Worm (Caenorhabditis elegans): ENCODE results near the gene best-23.

best-23 gene

DNA sequence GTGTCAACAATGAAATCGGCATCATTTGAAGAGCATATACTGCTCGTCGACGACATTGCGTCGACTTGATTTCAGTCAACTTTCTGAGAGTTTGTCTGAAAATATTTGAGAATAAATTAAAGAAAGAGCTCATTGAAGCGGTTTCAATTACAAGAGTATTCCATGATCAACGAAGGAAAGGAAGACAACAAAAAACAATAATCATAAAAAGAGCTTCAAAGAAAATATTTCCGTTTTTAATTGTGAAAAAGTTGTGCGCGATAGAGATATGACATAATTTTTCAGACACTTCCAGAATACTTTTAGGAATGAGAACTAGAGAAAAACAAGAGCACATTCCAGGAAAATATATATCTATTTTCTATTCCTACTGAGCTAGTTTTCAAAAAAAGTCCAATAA is 21.2 kb upstream of the best-23 start, which contains the start of gene spv-1:
Gene spv-1 (minus strand): TSS at position 101 of the 400 bp plus-strand sequence.
- no peak for TF ChIP-seq T22C8.4 (GFP tag; IDR thresholded peaks at IDR 0.05)
- no peak for TF ChIP-seq ztf-29 (GFP tag; IDR thresholded peaks at IDR 0.05)
- no peak for TF ChIP-seq flt-1 (GFP tag; IDR thresholded peaks at IDR 0.05)
- no peak for TF ChIP-seq med-1 (GFP tag; optimal IDR thresholded peaks at IDR 0.05; ENCODE audit: insufficient read depth)
- no peak for TF ChIP-seq ztf-23 (GFP tag; IDR thresholded peaks at IDR 0.05)
- no peak for TF ChIP-seq tab-1 (GFP tag; IDR thresholded peaks at IDR 0.05)
- no peak for TF ChIP-seq klf-2 (GFP tag; conservative IDR thresholded peaks at IDR 0.05)
- no peak for TF ChIP-seq ref-1 (GFP tag; conservative IDR thresholded peaks at IDR 0.05)
- no peak for TF ChIP-seq cog-1 (tag; optimal IDR thresholded peaks at IDR 0.05)

DNA sequence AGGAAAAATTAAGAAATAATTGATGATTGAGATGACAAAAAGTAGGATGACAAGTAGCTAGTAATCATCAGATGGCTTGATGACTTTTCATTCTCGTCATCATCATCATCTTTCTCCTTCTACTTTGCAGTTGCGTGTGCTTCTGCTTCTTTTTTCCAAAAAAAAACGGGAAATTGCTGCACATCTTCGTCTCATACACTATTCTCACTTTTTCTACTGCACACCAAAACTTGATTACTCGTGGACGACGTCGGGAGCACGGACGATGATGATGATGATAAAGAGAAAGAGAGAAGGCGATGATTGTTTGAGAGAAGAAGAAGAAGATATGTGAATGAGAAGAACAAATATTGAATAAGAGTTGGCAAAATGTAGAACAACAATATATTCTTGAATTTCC is 13.8 kb upstream of the best-23 start:
- TF ChIP-seq flt-1 (GFP tag; IDR thresholded peaks at IDR 0.05) (no peak), ztf-29 (GFP tag; IDR thresholded peaks at IDR 0.05) (no peak), T22C8.4 (GFP tag; IDR thresholded peaks at IDR 0.05) (no peak), med-1 (GFP tag; optimal IDR thresholded peaks at IDR 0.05; ENCODE audit: insufficient read depth) (no peak), tab-1 (GFP tag; IDR thresholded peaks at IDR 0.05) (no peak), cog-1 (tag; optimal IDR thresholded peaks at IDR 0.05) (no peak), ztf-23 (GFP tag; IDR thresholded peaks at IDR 0.05) (no peak), klf-2 (GFP tag; conservative IDR thresholded peaks at IDR 0.05) (no peak), ref-1 (GFP tag; conservative IDR thresholded peaks at IDR 0.05) (no peak)

DNA sequence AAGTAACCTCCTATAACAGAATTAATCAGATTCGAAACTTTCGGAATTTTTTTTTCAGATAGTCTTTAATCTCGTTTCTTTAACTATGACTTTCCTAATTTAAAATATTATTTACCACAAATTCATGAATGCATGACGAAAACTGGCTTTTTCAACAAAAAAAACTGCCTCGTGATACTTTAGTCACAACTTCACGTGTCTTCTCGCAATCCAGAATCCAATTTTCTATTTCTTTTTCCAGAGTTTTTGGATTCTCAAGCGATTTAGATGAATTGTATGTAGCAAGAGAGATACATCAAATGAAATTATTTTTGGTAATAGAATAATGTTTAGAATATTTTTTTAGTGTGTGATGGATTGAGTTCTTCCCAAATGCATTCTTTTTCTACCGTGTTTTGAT is 12.8 kb upstream of the best-23 start:
- TF ChIP-seq ztf-29 (GFP tag; IDR thresholded peaks at IDR 0.05) (no peak), cog-1 (tag; optimal IDR thresholded peaks at IDR 0.05) (no peak), klf-2 (GFP tag; conservative IDR thresholded peaks at IDR 0.05) (no peak), flt-1 (GFP tag; IDR thresholded peaks at IDR 0.05) (no peak), ztf-23 (GFP tag; IDR thresholded peaks at IDR 0.05) (no peak), ref-1 (GFP tag; conservative IDR thresholded peaks at IDR 0.05) (no peak), T22C8.4 (GFP tag; IDR thresholded peaks at IDR 0.05) (no peak)

DNA sequence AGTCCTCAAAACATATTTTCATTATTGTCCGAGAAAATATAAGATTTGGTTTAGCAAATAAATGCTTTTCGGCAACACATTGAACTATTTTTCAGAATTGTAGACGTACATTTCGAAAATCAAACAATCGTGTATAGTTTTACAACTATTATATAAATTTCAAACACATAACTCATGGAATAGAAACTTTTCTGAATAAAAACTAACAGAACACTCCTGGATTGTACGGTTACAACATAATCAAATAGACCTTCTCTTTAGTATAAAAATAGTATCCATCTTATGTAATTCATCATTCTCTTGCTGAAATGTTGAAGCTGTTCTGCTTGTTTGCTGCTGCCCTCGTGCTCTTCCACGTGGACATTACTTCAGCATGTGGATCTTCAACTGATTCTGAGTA is 3.6 kb upstream of the best-23 start, which contains the start of gene ZK675.4:
Gene ZK675.4 (plus strand): TSS at position 301 of the 400 bp plus-strand sequence.
- no peak for TF ChIP-seq klf-2 (GFP tag; conservative IDR thresholded peaks at IDR 0.05)
- TF ChIP-seq ztf-23 (GFP tag; IDR thresholded peaks at IDR 0.05), result no peak
- no peak for TF ChIP-seq tab-1 (GFP tag; IDR thresholded peaks at IDR 0.05)
- TF ChIP-seq ref-1 (GFP tag; conservative IDR thresholded peaks at IDR 0.05), result no peak
- no peak for TF ChIP-seq med-1 (GFP tag; optimal IDR thresholded peaks at IDR 0.05; ENCODE audit: insufficient read depth)
- no peak for TF ChIP-seq ztf-29 (GFP tag; IDR thresholded peaks at IDR 0.05)
- TF ChIP-seq cog-1 (tag; optimal IDR thresholded peaks at IDR 0.05), result no peak
- TF ChIP-seq T22C8.4 (GFP tag; IDR thresholded peaks at IDR 0.05), result no peak

DNA sequence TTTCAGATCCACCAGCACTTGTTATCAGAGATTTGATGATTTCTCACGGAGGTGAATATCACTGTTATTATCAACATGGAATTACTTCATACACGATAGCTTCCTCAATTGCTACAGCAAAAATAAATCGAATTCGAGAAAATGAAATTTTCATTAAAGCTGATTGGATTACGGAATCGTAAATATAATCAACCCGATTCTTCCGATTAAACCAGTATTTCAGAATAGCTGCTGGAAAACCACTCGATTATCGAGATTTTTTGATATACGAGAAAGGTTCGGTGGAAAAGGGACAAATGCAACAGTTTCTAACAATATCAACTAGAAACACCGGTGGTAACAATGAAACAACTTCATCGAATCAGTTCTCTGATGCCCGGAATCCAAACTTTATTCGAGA is 5.4 kb downstream of the best-23 start:
- no peak for TF ChIP-seq ztf-29 (GFP tag; IDR thresholded peaks at IDR 0.05)
- no peak for TF ChIP-seq ref-1 (GFP tag; conservative IDR thresholded peaks at IDR 0.05)
- TF ChIP-seq med-1 (GFP tag; optimal IDR thresholded peaks at IDR 0.05; ENCODE audit: insufficient read depth), result no peak
- TF ChIP-seq cog-1 (tag; optimal IDR thresholded peaks at IDR 0.05), result no peak
- TF ChIP-seq ztf-23 (GFP tag; IDR thresholded peaks at IDR 0.05), result no peak
- TF ChIP-seq tab-1 (GFP tag; IDR thresholded peaks at IDR 0.05), result no peak
- no peak for TF ChIP-seq flt-1 (GFP tag; IDR thresholded peaks at IDR 0.05)
- no peak for TF ChIP-seq klf-2 (GFP tag; conservative IDR thresholded peaks at IDR 0.05)
- no peak for TF ChIP-seq T22C8.4 (GFP tag; IDR thresholded peaks at IDR 0.05)

DNA sequence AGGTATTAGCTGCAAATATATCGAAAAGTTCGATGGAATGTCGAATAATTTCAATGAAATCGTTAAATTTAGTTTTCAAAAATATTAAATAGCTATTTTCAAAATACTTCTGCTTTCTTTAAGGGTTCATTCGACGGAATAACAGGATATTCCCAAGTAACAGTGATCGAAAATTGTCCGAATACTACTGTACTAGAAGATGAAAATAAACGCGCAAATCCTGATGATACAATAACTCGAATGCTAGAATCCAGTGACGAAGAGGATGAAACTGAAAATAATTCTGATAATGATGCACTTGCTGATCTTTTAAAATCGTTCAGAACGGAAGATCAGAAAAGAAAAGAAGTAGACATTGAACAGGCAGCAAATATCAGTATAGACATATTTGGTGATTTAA is 6.6 kb downstream of the best-23 start:
- no peak for TF ChIP-seq tab-1 (GFP tag; IDR thresholded peaks at IDR 0.05)
- TF ChIP-seq klf-2 (GFP tag; conservative IDR thresholded peaks at IDR 0.05), result no peak

DNA sequence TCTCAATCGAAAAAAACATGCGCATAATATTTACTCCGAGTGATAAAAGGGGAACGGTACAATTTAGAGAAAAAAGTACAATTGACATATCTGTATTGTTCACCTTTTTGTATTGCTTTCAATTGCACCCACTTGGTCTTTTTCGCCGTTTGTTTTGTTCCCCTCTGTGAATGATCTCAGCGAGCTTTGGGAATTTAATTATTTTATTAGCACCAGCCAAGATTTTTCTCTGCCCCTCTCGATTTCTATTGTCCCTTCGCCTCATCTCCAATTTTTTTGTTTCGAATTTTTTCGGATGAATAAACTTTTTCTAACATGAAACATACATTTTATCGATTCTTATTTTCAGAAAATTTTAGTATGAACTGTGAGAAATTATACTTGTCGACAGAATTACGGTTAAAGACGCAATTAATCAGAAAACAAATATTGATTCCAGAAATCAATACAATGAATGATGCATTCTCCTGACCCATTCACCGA is 7.2 kb downstream of the best-23 start, which contains the start of gene rev-1:
Gene rev-1 (plus strand): TSS at position 433 of the 483 bp plus-strand sequence.
- TF ChIP-seq klf-2 (GFP tag; conservative IDR thresholded peaks at IDR 0.05) (no peak), tab-1 (GFP tag; IDR thresholded peaks at IDR 0.05) (no peak), ref-1 (GFP tag; conservative IDR thresholded peaks at IDR 0.05) (no peak)

DNA sequence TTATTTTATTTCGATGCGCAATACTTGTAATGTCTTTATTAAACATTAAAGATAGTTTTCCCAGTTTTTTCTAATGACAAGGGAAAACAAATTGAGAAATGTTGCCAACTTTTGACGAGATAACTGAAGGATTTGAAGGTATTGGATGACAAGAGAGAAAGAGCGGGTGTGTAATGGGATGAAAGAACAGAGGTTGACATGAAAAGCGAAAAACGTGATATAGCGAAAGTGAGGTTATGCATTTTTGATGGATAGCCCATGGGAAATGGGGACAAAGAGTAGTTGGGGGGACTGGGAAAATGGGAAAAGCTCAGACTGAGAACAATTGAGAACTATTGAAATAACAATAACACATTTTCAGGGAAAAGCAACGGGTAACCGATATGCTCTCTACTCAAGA is 12.2 kb downstream of the best-23 start:
- no peak for TF ChIP-seq ztf-29 (GFP tag; IDR thresholded peaks at IDR 0.05)
- no peak for TF ChIP-seq klf-2 (GFP tag; conservative IDR thresholded peaks at IDR 0.05)
- no peak for TF ChIP-seq tab-1 (GFP tag; IDR thresholded peaks at IDR 0.05)
- no peak for TF ChIP-seq ref-1 (GFP tag; conservative IDR thresholded peaks at IDR 0.05)
- no peak for TF ChIP-seq T22C8.4 (GFP tag; IDR thresholded peaks at IDR 0.05)
- no peak for TF ChIP-seq cog-1 (tag; optimal IDR thresholded peaks at IDR 0.05)
- TF ChIP-seq flt-1 (GFP tag; IDR thresholded peaks at IDR 0.05), result no peak
- TF ChIP-seq ztf-23 (GFP tag; IDR thresholded peaks at IDR 0.05), result no peak
- no peak for TF ChIP-seq med-1 (GFP tag; optimal IDR thresholded peaks at IDR 0.05; ENCODE audit: insufficient read depth)

DNA sequence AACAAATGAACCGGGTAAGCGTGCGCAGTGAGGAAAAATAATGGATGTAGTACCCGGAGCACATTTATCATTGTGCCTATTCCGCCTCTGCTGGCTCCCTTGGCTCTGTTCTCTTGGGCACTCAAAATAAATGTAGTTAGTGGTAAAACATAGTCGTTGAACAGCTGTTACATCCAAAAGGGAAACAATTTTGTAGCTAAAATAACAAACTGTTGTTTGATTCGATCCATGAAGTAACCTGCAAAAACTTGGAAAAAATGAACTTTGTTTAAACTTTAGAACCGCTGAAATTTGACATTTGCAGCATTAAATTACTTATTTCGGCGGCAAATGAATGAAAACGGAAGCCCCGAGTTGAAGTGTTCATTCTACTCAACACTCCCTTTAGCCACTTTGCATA is 13.7 kb downstream of the best-23 start:
- TF ChIP-seq ref-1 (GFP tag; conservative IDR thresholded peaks at IDR 0.05) (no peak), med-1 (GFP tag; optimal IDR thresholded peaks at IDR 0.05; ENCODE audit: insufficient read depth) (no peak), flt-1 (GFP tag; IDR thresholded peaks at IDR 0.05) (no peak), cog-1 (tag; optimal IDR thresholded peaks at IDR 0.05) (no peak), tab-1 (GFP tag; IDR thresholded peaks at IDR 0.05) (no peak), klf-2 (GFP tag; conservative IDR thresholded peaks at IDR 0.05) (no peak), T22C8.4 (GFP tag; IDR thresholded peaks at IDR 0.05) (no peak), ztf-29 (GFP tag; IDR thresholded peaks at IDR 0.05) (no peak), ztf-23 (GFP tag; IDR thresholded peaks at IDR 0.05) (no peak)

DNA sequence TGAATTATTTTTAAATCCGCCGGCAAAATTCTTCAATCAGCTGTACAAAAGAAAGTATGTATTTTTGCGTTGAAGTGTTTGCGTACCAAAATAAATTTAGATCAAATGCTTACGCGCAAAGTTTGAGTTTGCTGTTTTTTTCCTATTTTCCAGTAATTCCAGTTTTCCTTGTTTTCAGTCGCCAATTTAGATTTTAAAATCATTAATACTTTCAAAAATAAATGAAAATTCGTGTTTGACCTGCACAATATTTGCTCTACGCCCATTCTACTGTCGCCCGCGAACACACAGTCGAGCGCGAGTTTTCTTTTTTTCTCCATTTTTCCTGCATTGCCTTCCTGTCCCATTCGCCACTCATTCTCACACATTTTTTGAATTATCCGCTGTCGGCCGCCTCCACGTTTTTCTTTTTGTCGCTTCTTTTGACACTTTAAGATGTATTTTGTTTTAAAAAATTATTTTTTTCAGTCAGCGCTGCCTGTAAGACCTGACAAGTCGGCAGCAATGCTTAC is 14.6 kb downstream of the best-23 start, which contains the start of gene ptc-1:
Gene ptc-1 (plus strand): TSS at position 462 of the 512 bp plus-strand sequence.
- TF ChIP-seq flt-1 (GFP tag; IDR thresholded peaks at IDR 0.05) (no peak), ztf-29 (GFP tag; IDR thresholded peaks at IDR 0.05) (no peak)

Measured in whole organism, midembryonic.